Fruit fly (Drosophila melanogaster) whole organism, pupa: ENCODE data around the gene Dap160.

Experiments used
- CG10348 ChIP-seq: fragments of 200-800 bp; sonication (Bioruptor generic); IDR thresholded peaks from 2 replicates; pipeline ENCODE4 v1.3.6; 2022; ENCODE audit warnings: missing biosample characterization, missing genetic modification characterization
- CG12605 ChIP-seq: fragments of 200-800 bp; sonication (Bioruptor generic); IDR thresholded peaks from 2 replicates; pipeline ENCODE4 v1.3.6; 2022; ENCODE audit warnings: missing biosample characterization, missing genetic modification characterization
- CG13204 ChIP-seq: fragments of 200-800 bp; sonication (Bioruptor generic); optimal IDR thresholded peaks from 2 replicates; lab custom pipeline; 2018; ENCODE audit warnings: missing biosample characterization, mild to moderate bottlenecking, missing genetic modification characterization, moderate library complexity
- CG14655 ChIP-seq: fragments of 200-800 bp; sonication (Bioruptor generic); optimal IDR thresholded peaks from 3 replicates; lab custom pipeline; 2017; ENCODE audit warnings: mild to moderate bottlenecking, missing biosample characterization, missing genetic modification reagents, missing genetic modification characterization
- CG15710 ChIP-seq: fragments of 200-800 bp; sonication (Bioruptor generic); optimal IDR thresholded peaks from 2 replicates; lab custom pipeline; 2018; ENCODE audit warnings: missing biosample characterization, mild to moderate bottlenecking, missing genetic modification characterization, moderate library complexity
- CG34367 ChIP-seq: fragments of 200-800 bp; sonication (Bioruptor generic); optimal IDR thresholded peaks from 2 replicates; lab custom pipeline; 2018; ENCODE audit warnings: missing biosample characterization, mild to moderate bottlenecking, missing genetic modification characterization
- CG4496 ChIP-seq: fragments of 200-800 bp; sonication (Bioruptor generic); IDR thresholded peaks from 3 replicates; pipeline ENCODE4 v1.3.6; 2022; ENCODE audit warnings: missing biosample characterization, missing genetic modification characterization
- CG8159 ChIP-seq: fragments of 200-800 bp; sonication (Bioruptor generic); optimal IDR thresholded peaks from 3 replicates; lab custom pipeline; 2018; ENCODE audit warnings: missing biosample characterization, mild to moderate bottlenecking, missing genetic modification characterization, moderate library complexity
- CG8301 ChIP-seq: fragments of 200-800 bp; sonication (Bioruptor generic); optimal IDR thresholded peaks from 2 replicates; lab custom pipeline; 2018; ENCODE audit warnings: missing biosample characterization, mild to moderate bottlenecking, missing genetic modification characterization
- CG9948 ChIP-seq: fragments of 200-800 bp; sonication (Bioruptor generic); optimal IDR thresholded peaks from 2 replicates; lab custom pipeline; 2018; ENCODE audit warnings: missing biosample characterization, mild to moderate bottlenecking, missing genetic modification characterization, moderate library complexity
- D1 ChIP-seq: fragments of 200-800 bp; sonication (Bioruptor generic); optimal IDR thresholded peaks from 2 replicates; lab custom pipeline; 2018; ENCODE audit warnings: missing biosample characterization, mild to moderate bottlenecking, missing genetic modification characterization, moderate library complexity
- EcR ChIP-seq: fragments of 200-800 bp; sonication (Bioruptor generic); optimal IDR thresholded peaks from 3 replicates; lab custom pipeline; 2019; ENCODE audit warnings: missing biosample characterization, missing genetic modification characterization, mild to moderate bottlenecking, moderate library complexity, missing genetic modification reagents
- Ets98B ChIP-seq: fragments of 200-800 bp; sonication (Bioruptor generic); IDR thresholded peaks from 2 replicates; pipeline ENCODE4 v1.3.6; 2022; ENCODE audit warnings: missing biosample characterization, missing genetic modification characterization
- Pif1A ChIP-seq: fragments of 200-800 bp; sonication (Bioruptor generic); optimal IDR thresholded peaks from 3 replicates; lab custom pipeline; 2016; ENCODE audit warnings: missing biosample characterization, missing genetic modification characterization
- Pif1B ChIP-seq: fragments of 200-800 bp; sonication (Bioruptor generic); optimal IDR thresholded peaks from 3 replicates; lab custom pipeline; 2016; ENCODE audit warnings: missing biosample characterization, missing genetic modification characterization
- Snoo ChIP-seq: fragments of 200-800 bp; sonication (Bioruptor generic); optimal IDR thresholded peaks from 3 replicates; lab custom pipeline; 2017; ENCODE audit warnings: missing biosample characterization, mild to moderate bottlenecking, missing genetic modification characterization, inconsistent platforms
- fd96Ca ChIP-seq: fragments of 200-800 bp; sonication (Bioruptor generic); IDR thresholded peaks from 3 replicates; pipeline ENCODE4 v1.3.6; 2022; ENCODE audit warnings: missing biosample characterization, missing genetic modification characterization
- gl ChIP-seq: fragments of 200-800 bp; sonication (Bioruptor generic); optimal IDR thresholded peaks from 2 replicates; lab custom pipeline; 2018; ENCODE audit warnings: missing biosample characterization, mild to moderate bottlenecking, missing genetic modification characterization
- rn ChIP-seq: fragments of 200-800 bp; sonication (Bioruptor generic); IDR thresholded peaks from 2 replicates; pipeline ENCODE4 v1.3.6; 2022; ENCODE audit warnings: missing biosample characterization, missing genetic modification characterization

Gene Dap160

dm6 chr2L:21088651-21089050 lies 53.5 kb downstream of the Dap160 start, which contains the start of gene ppk13:
Gene ppk13, minus strand, starts transcription at chr2L:21088751.
- TF ChIP-seq Pif1A (no peak), CG14655 (GFP tag; lab: Kevin White, UChicago) (no peak), CG12605 (GFP tag; lab: Robert Waterston, UW) (no peak), CG34367 (tag; lab: Kevin White, UChicago) (no peak), EcR (GFP tag; lab: Kevin White, UChicago) (no peak), gl (tag; lab: Kevin White, UChicago) (no peak), CG10348 (GFP tag; lab: Robert Waterston, UW) (no peak), Snoo (tag; lab: Kevin White, UChicago) (no peak), Pif1B (no peak), CG4496 (GFP tag; lab: Robert Waterston, UW) (no peak), CG8301 (tag; lab: Kevin White, UChicago) (no peak), Ets98B (no peak), CG8159 (tag; lab: Kevin White, UChicago) (no peak), CG15710 (tag; lab: Kevin White, UChicago) (no peak)

- TF ChIP-seq Snoo (tag; lab: Kevin White, UChicago): no peak
- no peak for TF ChIP-seq D1
- TF ChIP-seq CG13204 (GFP tag; lab: Kevin White, UChicago): no peak
- TF ChIP-seq fd96Ca: no peak
- TF ChIP-seq EcR (GFP tag; lab: Kevin White, UChicago): no peak
- no peak for TF ChIP-seq CG34367 (tag; lab: Kevin White, UChicago)
- TF ChIP-seq Pif1A: no peak
- no peak for TF ChIP-seq Ets98B
- TF ChIP-seq CG9948 (tag; lab: Kevin White, UChicago): no peak
- no peak for TF ChIP-seq CG4496 (GFP tag; lab: Robert Waterston, UW)
- no peak for TF ChIP-seq CG15710 (tag; lab: Kevin White, UChicago)
- no peak for TF ChIP-seq CG8301 (tag; lab: Kevin White, UChicago)
- TF ChIP-seq CG8159 (tag; lab: Kevin White, UChicago): no peak
- TF ChIP-seq gl (tag; lab: Kevin White, UChicago): no peak
- TF ChIP-seq Pif1B: no peak
- no peak for TF ChIP-seq rn (GFP tag; lab: Robert Waterston, UW)
- no peak for TF ChIP-seq CG10348 (GFP tag; lab: Robert Waterston, UW)
- TF ChIP-seq CG12605 (GFP tag; lab: Robert Waterston, UW): no peak
Measured at dm6 chr2L:21086406-21086805, 55.7 kb downstream of the Dap160 start, which contains the start of gene CG33509. Gene CG33509, minus strand, starts transcription at chr2L:21086506.
